Fruit fly (Drosophila melanogaster) whole organism, embryonic: Measurements from ENCODE around the gene Ndae1.

Experiments used
- B-H2 ChIP-seq: fragments of 200-800 bp; sonication (Bioruptor generic); optimal IDR thresholded peaks from 2 replicates; lab custom pipeline; 2018; ENCODE audit warnings: missing biosample characterization, mild to moderate bottlenecking, missing genetic modification characterization
- CG10431 ChIP-seq: fragments of 200-800 bp; sonication (Bioruptor generic); optimal IDR thresholded peaks from 3 replicates; lab custom pipeline; 2018; ENCODE audit warnings: missing biosample characterization, mild to moderate bottlenecking, missing genetic modification characterization
- CG11560 ChIP-seq: fragments of 200-800 bp; sonication (Bioruptor generic); IDR thresholded peaks from 3 replicates; pipeline ENCODE4 v1.3.6; 2022; ENCODE audit warnings: missing biosample characterization, missing genetic modification characterization
- CG12769 ChIP-seq: fragments of 200-800 bp; sonication (Bioruptor generic); optimal IDR thresholded peaks from 2 replicates; lab custom pipeline; 2019; ENCODE audit warnings: missing biosample characterization, mild to moderate bottlenecking, missing genetic modification characterization, moderate library complexity
- CG12942 ChIP-seq: fragments of 200-800 bp; sonication (Bioruptor generic); optimal IDR thresholded peaks from 3 replicates; lab custom pipeline; 2016; ENCODE audit warnings: missing biosample characterization, missing genetic modification characterization
- CG15696 ChIP-seq: fragments of 200-800 bp; sonication (Bioruptor generic); optimal IDR thresholded peaks from 2 replicates; lab custom pipeline; 2019; ENCODE audit warnings: missing biosample characterization, mild to moderate bottlenecking, missing genetic modification characterization, moderate library complexity
- CG16813 ChIP-seq: fragments of 200-800 bp; sonication (Bioruptor generic); IDR thresholded peaks from 3 replicates; pipeline ENCODE4 v1.3.6; 2022; ENCODE audit warnings: missing biosample characterization, missing genetic modification characterization; ENCODE audit not compliant: partially characterized antibody
- CG17186 ChIP-seq: fragments of 200-800 bp; sonication (Bioruptor generic); optimal IDR thresholded peaks from 3 replicates; lab custom pipeline; 2017; ENCODE audit warnings: missing biosample characterization, missing genetic modification reagents, missing genetic modification characterization
- CG1792 ChIP-seq: fragments of 200-800 bp; sonication (Bioruptor generic); optimal IDR thresholded peaks from 2 replicates; lab custom pipeline; 2016; ENCODE audit warnings: missing biosample characterization, missing genetic modification characterization
- CG18599 ChIP-seq: fragments of 200-800 bp; sonication (Bioruptor generic); optimal IDR thresholded peaks from 3 replicates; lab custom pipeline; 2017; ENCODE audit warnings: missing biosample characterization, missing genetic modification characterization, mild to moderate bottlenecking, moderate library complexity, missing genetic modification reagents
- CG33213 ChIP-seq: fragments of 200-800 bp; sonication (Bioruptor generic); optimal IDR thresholded peaks from 3 replicates; lab custom pipeline; 2016; ENCODE audit warnings: missing biosample characterization, missing genetic modification characterization
- CG42726 ChIP-seq: fragments of 200-800 bp; sonication (Bioruptor generic); IDR thresholded peaks from 2 replicates; pipeline ENCODE4 v1.3.6; 2022; ENCODE audit warnings: missing biosample characterization, missing genetic modification characterization; ENCODE audit not compliant: partially characterized antibody
- CG43689 ChIP-seq: fragments of 200-800 bp; sonication (Bioruptor generic); IDR thresholded peaks from 2 replicates; pipeline ENCODE4 v1.3.6; 2022; ENCODE audit warnings: missing biosample characterization, missing genetic modification characterization
- CG4424 ChIP-seq: fragments of 200-800 bp; sonication (Bioruptor generic); optimal IDR thresholded peaks from 3 replicates; lab custom pipeline; 2016; ENCODE audit warnings: missing biosample characterization, missing genetic modification characterization
- CG7745 ChIP-seq: fragments of 200-800 bp; sonication (Bioruptor generic); optimal IDR thresholded peaks from 2 replicates; lab custom pipeline; 2018; ENCODE audit warnings: missing biosample characterization, mild to moderate bottlenecking, missing genetic modification characterization, moderate library complexity
- CG7786 ChIP-seq: fragments of 200-800 bp; sonication (Bioruptor generic); optimal IDR thresholded peaks from 2 replicates; lab custom pipeline; 2016; ENCODE audit warnings: missing biosample characterization, missing genetic modification characterization
- CG9876 ChIP-seq: fragments of 200-800 bp; sonication (Bioruptor generic); optimal IDR thresholded peaks from 2 replicates; lab custom pipeline; 2016; ENCODE audit warnings: missing biosample characterization, missing genetic modification characterization
- Dek ChIP-seq: fragments of 200-800 bp; sonication (Bioruptor generic); optimal IDR thresholded peaks from 3 replicates; lab custom pipeline; 2019; ENCODE audit warnings: missing biosample characterization, mild to moderate bottlenecking, missing genetic modification characterization, moderate library complexity
- Doc2 ChIP-seq: fragments of 200-800 bp; sonication (Bioruptor generic); IDR thresholded peaks from 2 replicates; pipeline ENCODE4 v1.3.6; 2022; ENCODE audit warnings: missing biosample characterization, missing genetic modification characterization
- E2f2 ChIP-seq: fragments of 200-800 bp; sonication (Bioruptor generic); IDR thresholded peaks from 2 replicates; pipeline ENCODE4 v1.3.6; 2022; ENCODE audit warnings: missing biosample characterization, missing genetic modification characterization
- Ets97D ChIP-seq: fragments of 200-800 bp; sonication (Bioruptor generic); optimal IDR thresholded peaks from 3 replicates; lab custom pipeline; 2016; ENCODE audit warnings: missing biosample characterization, missing genetic modification characterization
- HmgD ChIP-seq: fragments of 200-800 bp; sonication (Bioruptor generic); optimal IDR thresholded peaks from 3 replicates; lab custom pipeline; 2016; ENCODE audit warnings: missing biosample characterization, missing genetic modification characterization
- Hr51 ChIP-seq, 2 experiments: fragments of 200-800 bp; sonication (Bioruptor generic); optimal IDR thresholded peaks; 2 replicates in 1 of 2; 3 replicates in 1 of 2; lab custom pipeline; 2016 to 2018; ENCODE audit warnings: missing biosample characterization in 2 of 2, missing genetic modification characterization in 2 of 2, mild to moderate bottlenecking in 1 of 2, moderate library complexity in 1 of 2
- MBD-R2 ChIP-seq: fragments of 200-800 bp; sonication (Bioruptor generic); IDR thresholded peaks from 2 replicates; pipeline ENCODE4 v1.3.6; 2022; ENCODE audit warnings: missing biosample characterization, missing genetic modification characterization
- Myb ChIP-seq: fragments of 200-800 bp; sonication (Bioruptor generic); optimal IDR thresholded peaks from 2 replicates; lab custom pipeline; 2016; ENCODE audit warnings: missing biosample characterization, missing genetic modification characterization
- Oli ChIP-seq: fragments of 200-800 bp; sonication (Bioruptor generic); optimal IDR thresholded peaks from 2 replicates; lab custom pipeline; 2018; ENCODE audit warnings: missing biosample characterization, mild to moderate bottlenecking, missing genetic modification characterization, moderate library complexity
- Opbp ChIP-seq: fragments of 200-800 bp; sonication (Bioruptor generic); IDR thresholded peaks from 3 replicates; pipeline ENCODE4 v1.3.6; 2022; ENCODE audit warnings: missing biosample characterization, missing genetic modification characterization; ENCODE audit not compliant: partially characterized antibody
- Optix ChIP-seq: fragments of 200-800 bp; sonication (Bioruptor generic); IDR thresholded peaks from 3 replicates; pipeline ENCODE4 v1.3.6; 2022; ENCODE audit warnings: missing biosample characterization, missing genetic modification characterization
- Ravus ChIP-seq: fragments of 200-800 bp; sonication (Bioruptor generic); IDR thresholded peaks from 2 replicates; pipeline ENCODE4 v1.3.6; 2022; ENCODE audit warnings: missing biosample characterization, missing genetic modification characterization
- Six4 ChIP-seq: fragments of 200-800 bp; sonication (Bioruptor generic); optimal IDR thresholded peaks from 2 replicates; lab custom pipeline; 2016; ENCODE audit warnings: missing biosample characterization, missing genetic modification characterization
- Sry-δ ChIP-seq: fragments of 200-800 bp; sonication (Bioruptor generic); optimal IDR thresholded peaks from 2 replicates; lab custom pipeline; 2016; ENCODE audit warnings: missing biosample characterization, missing genetic modification characterization
- Trl ChIP-seq, 3 experiments: fragments of >200 bp in 2 of 3; fragments of 200-800 bp in 1 of 3; sonication (Bioruptor generic) in 1 of 3; optimal IDR thresholded peaks; 2 replicates in 1 of 3; 3 replicates in 2 of 3; lab custom pipeline; 2016 to 2017; ENCODE audit warnings: missing biosample characterization in 1 of 3, missing genetic modification characterization in 1 of 3
- ase ChIP-seq: fragments of 200-800 bp; sonication (Bioruptor generic); IDR thresholded peaks from 3 replicates; pipeline ENCODE4 v1.3.6; 2022; ENCODE audit warnings: missing biosample characterization, missing genetic modification characterization
- bsh ChIP-seq, 2 experiments: fragments of 200-800 bp; sonication (Bioruptor generic); optimal IDR thresholded peaks; 2 replicates each; lab custom pipeline; 2017 to 2018; ENCODE audit warnings: mild to moderate bottlenecking in 2 of 2, missing biosample characterization in 2 of 2, missing genetic modification characterization in 2 of 2, moderate library complexity in 1 of 2
- corto ChIP-seq: fragments of 200-800 bp; sonication (Bioruptor generic); optimal IDR thresholded peaks from 2 replicates; lab custom pipeline; 2016; ENCODE audit warnings: missing biosample characterization, mild to moderate bottlenecking, missing genetic modification characterization, moderate library complexity
- disco-r ChIP-seq: fragments of 200-800 bp; sonication (Bioruptor generic); optimal IDR thresholded peaks from 2 replicates; lab custom pipeline; 2016; ENCODE audit warnings: missing biosample characterization, missing genetic modification characterization
- dm ChIP-seq: fragments of 200-800 bp; sonication (Bioruptor generic); optimal IDR thresholded peaks from 3 replicates; lab custom pipeline; 2016; ENCODE audit warnings: missing biosample characterization, missing genetic modification characterization
- fru ChIP-seq: fragments of >200 bp; optimal IDR thresholded peaks from 2 replicates; lab custom pipeline; 2017
- her ChIP-seq: fragments of 200-800 bp; sonication (Bioruptor generic); optimal IDR thresholded peaks from 2 replicates; lab custom pipeline; 2016; ENCODE audit warnings: missing biosample characterization, missing genetic modification characterization
- lilli ChIP-seq: fragments of 200-800 bp; sonication (Bioruptor generic); optimal IDR thresholded peaks from 3 replicates; lab custom pipeline; 2016; ENCODE audit warnings: missing biosample characterization, missing genetic modification characterization
- nau ChIP-seq: fragments of 200-800 bp; sonication (Bioruptor generic); optimal IDR thresholded peaks from 3 replicates; lab custom pipeline; 2017; ENCODE audit warnings: missing biosample characterization, mild to moderate bottlenecking, missing genetic modification characterization, missing genetic modification reagents
- pros ChIP-seq: fragments of 200-800 bp; sonication (Bioruptor generic); optimal IDR thresholded peaks from 3 replicates; lab custom pipeline; 2019; ENCODE audit warnings: missing biosample characterization, mild to moderate bottlenecking, missing genetic modification characterization, moderate library complexity
- psq ChIP-seq: fragments of 200-800 bp; sonication (Bioruptor generic); optimal IDR thresholded peaks from 2 replicates; lab custom pipeline; 2017; ENCODE audit warnings: missing biosample characterization, missing genetic modification characterization
- run ChIP-seq: fragments of 200-800 bp; sonication (Bioruptor generic); optimal IDR thresholded peaks from 3 replicates; lab custom pipeline; 2018; ENCODE audit warnings: missing biosample characterization, mild to moderate bottlenecking, missing genetic modification characterization
- sna ChIP-seq: fragments of 200-800 bp; sonication (Bioruptor generic); IDR thresholded peaks from 2 replicates; pipeline ENCODE4 v1.3.6; 2022; ENCODE audit warnings: missing biosample characterization, missing genetic modification characterization; ENCODE audit not compliant: partially characterized antibody
- tgo ChIP-seq: fragments of 200-800 bp; sonication (Bioruptor generic); IDR thresholded peaks from 3 replicates; pipeline ENCODE4 v1.3.6; 2022; ENCODE audit warnings: missing biosample characterization, missing genetic modification characterization
- unpg ChIP-seq: fragments of 200-800 bp; sonication (Bioruptor generic); optimal IDR thresholded peaks from 3 replicates; lab custom pipeline; 2018; ENCODE audit warnings: missing biosample characterization, mild to moderate bottlenecking, missing genetic modification characterization, moderate library complexity
- vfl ChIP-seq: fragments of 200-800 bp; sonication (Bioruptor generic); optimal IDR thresholded peaks from 2 replicates; lab custom pipeline; 2016; ENCODE audit warnings: missing biosample characterization, missing genetic modification characterization
- vnd ChIP-seq: fragments of 200-800 bp; sonication (Bioruptor generic); IDR thresholded peaks from 3 replicates; pipeline ENCODE4 v1.3.6; 2022; ENCODE audit warnings: missing biosample characterization, missing genetic modification characterization; ENCODE audit not compliant: partially characterized antibody
- yki ChIP-seq: fragments of >200 bp; optimal IDR thresholded peaks from 3 replicates; lab custom pipeline; 2018

Gene Ndae1

dm6 chr2L:7258105-7258504, 9.0 kb upstream of the Ndae1 start (continued):
- TF ChIP-seq run (tag; lab: Kevin White, UChicago) (no peak), disco-r (GFP tag; lab: Kevin White, UChicago) (peak; percentile 13), CG7786 (GFP tag; lab: Kevin White, UChicago) (peak; percentile 1), Ravus (no peak), CG1792 (GFP tag; lab: Kevin White, UChicago) (no peak), unpg (GFP tag; lab: Kevin White, UChicago) (peak; percentile 34), fru (no peak), Opbp (GFP tag; lab: Robert Waterston, UW) (peak; percentile 53; the same call in 1 of the 3 replicates), CG11560 (tag; lab: Robert Waterston, UW) (no peak), CG12942 (peak; percentile 10), tgo (GFP tag; lab: Robert Waterston, UW) (peak; percentile 36; the same call in 1 of the 3 replicates), B-H2 (peak; percentile 6), CG9876 (GFP tag; lab: Kevin White, UChicago) (peak; percentile 63), CG7745 (tag; lab: Kevin White, UChicago) (no peak), sna (GFP tag; lab: Robert Waterston, UW) (no peak), Myb (GFP tag; lab: Kevin White, UChicago) (peak; percentile 36), vnd (GFP tag; lab: Robert Waterston, UW) (no peak), Six4 (GFP tag; lab: Kevin White, UChicago) (peak; percentile 10), HmgD (GFP tag; lab: Kevin White, UChicago) (peak; percentile 46), yki (lab: Kevin White, UChicago) (no peak), CG43689 (GFP tag; lab: Robert Waterston, UW) (no peak), Oli (tag; lab: Kevin White, UChicago) (peak; percentile 30), vfl (GFP tag; lab: Kevin White, UChicago) (no peak), CG42726 (GFP tag; lab: Robert Waterston, UW) (peak; percentile 58; the same call in 1 of the 2 replicates), pros (GFP tag; lab: Kevin White, UChicago) (no peak), Trl (optimal IDR thresholded peaks at IDR 0.05; lab: Kevin White, UChicago) (no peak), Trl (GFP tag; optimal IDR thresholded peaks at IDR 0.05; lab: Kevin White, UChicago) (peak; percentile 62), Hr51 (GFP tag; optimal IDR thresholded peaks at IDR 0.05; lab: Kevin White, UChicago) (peak; percentile 32 to 40), Doc2 (GFP tag; lab: Robert Waterston, UW) (no peak), corto (GFP tag; lab: Kevin White, UChicago) (no peak), nau (GFP tag; lab: Kevin White, UChicago) (no peak), ase (0 out of 3 replicates have a peak, but pooled peaks have one; percentile 23), psq (GFP tag; lab: Kevin White, UChicago) (no peak), CG18599 (GFP tag; lab: Kevin White, UChicago) (no peak), CG15696 (tag; lab: Kevin White, UChicago) (peak; percentile 65), bsh (GFP tag; optimal IDR thresholded peaks at IDR 0.05; lab: Kevin White, UChicago) (peak in 1 of 2 experiments; percentile 41), lilli (GFP tag; lab: Kevin White, UChicago) (peak; percentile 35), CG17186 (no peak), CG12769 (tag; lab: Kevin White, UChicago) (no peak), CG16813 (GFP tag; lab: Robert Waterston, UW) (peak; percentile 41; the same call in 2 of the 3 replicates), CG10431 (GFP tag; lab: Kevin White, UChicago) (no peak), MBD-R2 (no peak), Dek (tag; lab: Kevin White, UChicago) (peak; percentile 13), Ets97D (peak; percentile 18), CG4424 (GFP tag; lab: Kevin White, UChicago) (peak; percentile 54), E2f2 (peak; percentile 86), her (GFP tag; lab: Kevin White, UChicago) (peak; percentile 44), dm (GFP tag; lab: Kevin White, UChicago) (no peak), Optix (GFP tag; lab: Robert Waterston, UW) (0 out of 3 replicates have a peak, but pooled peaks have one; percentile 30), CG33213 (GFP tag; lab: Kevin White, UChicago) (peak; percentile 57), Sry-δ (GFP tag; lab: Kevin White, UChicago) (peak; percentile 10)
